Worm (Caenorhabditis elegans) whole organism, late embryonic: ENCODE results near the gene Y69H2.15.

ENCODE experiments used
- K09A11.1 ChIP-seq: sonication (generic microtip); optimal IDR thresholded peaks from 2 replicates; lab custom pipeline; 2017; ENCODE audit warnings: antibody characterized with exemption, mild to moderate bottlenecking, missing genetic modification characterization, missing compliant biosample characterization; ENCODE audit not compliant: insufficient read depth
- T23F11.4 ChIP-seq: fragments of 200-800 bp; sonication (Bioruptor generic); optimal IDR thresholded peaks from 2 replicates; lab custom pipeline; 2018; ENCODE audit warnings: mild to moderate bottlenecking, missing genetic modification characterization, missing compliant biosample characterization
- ceh-14 ChIP-seq: sonication (generic microtip); optimal IDR thresholded peaks from 2 replicates; lab custom pipeline; 2016; ENCODE audit warnings: missing genotype, missing genetic modification characterization, missing compliant biosample characterization
- ceh-19 ChIP-seq: fragments of 200-800 bp; sonication (Bioruptor generic); optimal IDR thresholded peaks from 2 replicates; lab custom pipeline; 2018; ENCODE audit warnings: mild to moderate bottlenecking, missing genetic modification characterization, missing compliant biosample characterization
- ceh-24 ChIP-seq: sonication (generic microtip); optimal IDR thresholded peaks from 2 replicates; lab custom pipeline; 2016; ENCODE audit warnings: mild to moderate bottlenecking, missing genetic modification characterization, missing compliant biosample characterization
- ceh-31 ChIP-seq: sonication (generic microtip); optimal IDR thresholded peaks from 2 replicates; lab custom pipeline; 2016; ENCODE audit warnings: missing genetic modification characterization, missing compliant biosample characterization
- dve-1 ChIP-seq: sonication (generic microtip); optimal IDR thresholded peaks from 2 replicates; lab custom pipeline; 2017; ENCODE audit warnings: antibody characterized with exemption, mild to moderate bottlenecking, missing genetic modification characterization, missing compliant biosample characterization
- fkh-10 ChIP-seq: fragments of 150-350 bp; optimal IDR thresholded peaks from 2 replicates; lab custom pipeline; 2014; ENCODE audit warnings: missing biosample characterization, missing genetic modification reagents, missing genetic modification characterization
- nfya-1 ChIP-seq: sonication (generic microtip); optimal IDR thresholded peaks from 2 replicates; lab custom pipeline; 2017; ENCODE audit warnings: missing genetic modification characterization, mild to moderate bottlenecking, missing compliant biosample characterization, antibody characterized with exemption, moderate library complexity
- nhr-232 ChIP-seq: sonication (generic microtip); optimal IDR thresholded peaks from 2 replicates; lab custom pipeline; 2016; ENCODE audit warnings: missing genetic modification characterization, missing compliant biosample characterization
- odd-2 ChIP-seq: sonication (generic microtip); optimal IDR thresholded peaks from 2 replicates; lab custom pipeline; 2017; ENCODE audit warnings: antibody characterized with exemption, mild to moderate bottlenecking, missing genetic modification characterization, missing compliant biosample characterization
- pat-9 ChIP-seq: fragments of 200-800 bp; sonication (Bioruptor generic); optimal IDR thresholded peaks from 2 replicates; lab custom pipeline; 2018; ENCODE audit warnings: mild to moderate bottlenecking, missing genetic modification characterization, moderate library complexity, missing compliant biosample characterization

- no peak for TF ChIP-seq dve-1 (tag; lab: Kevin White, UChicago)
- TF ChIP-seq fkh-10, result no peak
- no peak for TF ChIP-seq ceh-24 (tag; lab: Kevin White, UChicago)
- TF ChIP-seq pat-9 (tag; lab: Kevin White, UChicago), result no peak
- TF ChIP-seq ceh-31 (tag; lab: Kevin White, UChicago), result no peak
- TF ChIP-seq odd-2 (tag; lab: Kevin White, UChicago), result no peak
- TF ChIP-seq nfya-1, result no peak
- no peak for TF ChIP-seq K09A11.1 (tag; lab: Kevin White, UChicago)
- no peak for TF ChIP-seq nhr-232
- TF ChIP-seq T23F11.4 (GFP tag; lab: Kevin White, UChicago), result no peak
- no peak for TF ChIP-seq ceh-14 (tag; lab: Kevin White, UChicago)
- no peak for TF ChIP-seq ceh-19
Observed at ce11 chrV:18628907-18629306, 2.2 kb upstream of the Y69H2.15 start.
